Fruit fly (Drosophila melanogaster) whole organism, embryonic: ENCODE results near the gene CG5823.

Source experiments
- C15 ChIP-seq: fragments of 200-800 bp; sonication (Bioruptor generic); IDR thresholded peaks from 3 replicates; pipeline ENCODE4 v1.3.6; 2022; ENCODE audit warnings: missing biosample characterization, missing genetic modification characterization
- CG12391 ChIP-seq: fragments of 200-800 bp; sonication (Bioruptor generic); optimal IDR thresholded peaks from 3 replicates; lab custom pipeline; 2018; ENCODE audit warnings: missing biosample characterization, mild to moderate bottlenecking, missing genetic modification characterization, moderate library complexity
- CG13775 ChIP-seq: fragments of 200-800 bp; sonication (Bioruptor generic); optimal IDR thresholded peaks from 3 replicates; lab custom pipeline; 2017; ENCODE audit warnings: missing biosample characterization, mild to moderate bottlenecking, missing genetic modification characterization
- CG14050 ChIP-seq: fragments of 200-800 bp; sonication (Bioruptor generic); IDR thresholded peaks from 3 replicates; pipeline ENCODE4 v1.3.6; 2022; ENCODE audit warnings: missing biosample characterization, missing genetic modification characterization
- CG15601 ChIP-seq: fragments of 200-800 bp; sonication (Bioruptor generic); optimal IDR thresholded peaks from 3 replicates; lab custom pipeline; 2019; ENCODE audit warnings: missing biosample characterization, mild to moderate bottlenecking, missing genetic modification characterization, moderate library complexity
- CG16815 ChIP-seq: fragments of 200-800 bp; sonication (Bioruptor generic); optimal IDR thresholded peaks from 3 replicates; lab custom pipeline; 2017; ENCODE audit warnings: missing biosample characterization, mild to moderate bottlenecking, missing genetic modification characterization
- CG17361 ChIP-seq: fragments of 200-800 bp; sonication (Bioruptor generic); IDR thresholded peaks from 3 replicates; pipeline ENCODE4 v1.3.6; 2022; ENCODE audit warnings: missing biosample characterization, missing genetic modification characterization
- CG18262 ChIP-seq: fragments of 200-800 bp; optimal IDR thresholded peaks from 3 replicates; lab custom pipeline; 2019; ENCODE audit warnings: missing biosample characterization, mild to moderate bottlenecking, missing genetic modification characterization, moderate library complexity
- CG18619 ChIP-seq: fragments of 200-800 bp; sonication (Bioruptor generic); optimal IDR thresholded peaks from 3 replicates; lab custom pipeline; 2017; ENCODE audit warnings: missing biosample characterization, mild to moderate bottlenecking, missing genetic modification characterization
- CG2120 ChIP-seq: fragments of 200-800 bp; sonication (Bioruptor generic); optimal IDR thresholded peaks from 3 replicates; lab custom pipeline; 2016; ENCODE audit warnings: missing biosample characterization, missing genetic modification characterization
- CG32772 ChIP-seq: fragments of 200-800 bp; sonication (Bioruptor generic); IDR thresholded peaks from 2 replicates; pipeline ENCODE4 v1.3.6; 2022; ENCODE audit warnings: missing biosample characterization, missing genetic modification characterization
- CG34422 ChIP-seq: fragments of 200-800 bp; sonication (Bioruptor generic); IDR thresholded peaks from 3 replicates; pipeline ENCODE4 v1.3.6; 2022; ENCODE audit warnings: missing biosample characterization, missing genetic modification characterization
- CG6791 ChIP-seq: fragments of 200-800 bp; sonication (Bioruptor generic); IDR thresholded peaks from 3 replicates; pipeline ENCODE4 v1.3.6; 2022; ENCODE audit warnings: missing biosample characterization, missing genetic modification characterization; ENCODE audit not compliant: partially characterized antibody
- CG7987 ChIP-seq: fragments of 200-800 bp; sonication (Bioruptor generic); optimal IDR thresholded peaks from 2 replicates; lab custom pipeline; 2018; ENCODE audit warnings: missing biosample characterization, mild to moderate bottlenecking, missing genetic modification characterization, moderate library complexity
- CG8290 ChIP-seq, 3 experiments: fragments of 200-800 bp; sonication (Bioruptor generic); optimal IDR thresholded peaks; 2 replicates each; lab custom pipeline; 2016 to 2019; ENCODE audit warnings: missing biosample characterization in 3 of 3, missing genetic modification characterization in 3 of 3, mild to moderate bottlenecking in 2 of 3, moderate library complexity in 1 of 3
- Dip3 ChIP-seq: fragments of 200-800 bp; sonication (Bioruptor generic); optimal IDR thresholded peaks from 3 replicates; lab custom pipeline; 2016; ENCODE audit warnings: missing biosample characterization, missing genetic modification characterization
- Gsc ChIP-seq: fragments of 200-800 bp; sonication (Bioruptor generic); IDR thresholded peaks from 2 replicates; pipeline ENCODE4 v1.3.6; 2022; ENCODE audit warnings: missing biosample characterization, missing genetic modification characterization
- HHEX ChIP-seq: fragments of 200-800 bp; sonication (Bioruptor generic); optimal IDR thresholded peaks from 3 replicates; lab custom pipeline; 2017; ENCODE audit warnings: missing biosample characterization, mild to moderate bottlenecking, missing genetic modification characterization, missing genetic modification reagents
- Hr39 ChIP-seq: fragments of >200 bp; optimal IDR thresholded peaks from 2 replicates; lab custom pipeline; 2017
- Lhr ChIP-seq: fragments of 200-800 bp; sonication (Bioruptor generic); optimal IDR thresholded peaks from 3 replicates; lab custom pipeline; 2017; ENCODE audit warnings: mild to moderate bottlenecking, missing biosample characterization, missing genetic modification reagents, missing genetic modification characterization
- MESR4 ChIP-seq: fragments of 200-800 bp; sonication (Bioruptor generic); optimal IDR thresholded peaks from 2 replicates; lab custom pipeline; 2018; ENCODE audit warnings: missing biosample characterization, mild to moderate bottlenecking, missing genetic modification characterization, moderate library complexity
- Sry-δ ChIP-seq: fragments of 200-800 bp; sonication (Bioruptor generic); optimal IDR thresholded peaks from 2 replicates; lab custom pipeline; 2016; ENCODE audit warnings: missing biosample characterization, missing genetic modification characterization
- Usf ChIP-seq: fragments of 200-800 bp; sonication (Bioruptor generic); optimal IDR thresholded peaks from 2 replicates; lab custom pipeline; 2017; ENCODE audit warnings: missing genotype, missing biosample characterization, missing genetic modification characterization
- Xrp1 ChIP-seq: fragments of 200-800 bp; sonication (Bioruptor generic); IDR thresholded peaks from 2 replicates; pipeline ENCODE4 v1.3.6; 2022; ENCODE audit warnings: missing biosample characterization, missing genetic modification characterization
- bbx ChIP-seq: fragments of 200-800 bp; sonication (Bioruptor generic); IDR thresholded peaks from 2 replicates; pipeline ENCODE4 v1.3.6; 2022; ENCODE audit warnings: missing biosample characterization, missing genetic modification characterization; ENCODE audit not compliant: partially characterized antibody
- bcd ChIP-seq: fragments of 200-800 bp; sonication (Bioruptor generic); optimal IDR thresholded peaks from 2 replicates; lab custom pipeline; 2017; ENCODE audit warnings: missing biosample characterization, mild to moderate bottlenecking, missing genetic modification characterization
- cas ChIP-seq: fragments of 200-800 bp; sonication (Bioruptor generic); IDR thresholded peaks from 2 replicates; pipeline ENCODE4 v1.3.6; 2022; ENCODE audit warnings: missing biosample characterization, missing genetic modification characterization
- chn ChIP-seq: fragments of 200-800 bp; sonication (Bioruptor generic); optimal IDR thresholded peaks from 2 replicates; lab custom pipeline; 2016; ENCODE audit warnings: missing biosample characterization, missing genetic modification characterization
- da ChIP-seq: fragments of 200-800 bp; sonication (Bioruptor generic); optimal IDR thresholded peaks from 2 replicates; lab custom pipeline; 2016; ENCODE audit warnings: missing biosample characterization, missing genetic modification characterization
- h ChIP-seq: fragments of >200 bp; optimal IDR thresholded peaks from 2 replicates; lab custom pipeline; 2017
- hkb ChIP-seq, 2 experiments: fragments of 200-800 bp in 1 of 2; fragments of >200 bp in 1 of 2; sonication (Bioruptor generic) in 1 of 2; IDR thresholded peaks in 1 of 2; optimal IDR thresholded peaks in 1 of 2; 2 replicates each; pipeline versions ENCODE4 v1.3.6 to Lab custom; 2017 to 2022; ENCODE audit warnings: missing biosample characterization in 1 of 2, missing genetic modification characterization in 1 of 2
- lmd ChIP-seq: fragments of 200-800 bp; sonication (Bioruptor generic); IDR thresholded peaks from 2 replicates; pipeline ENCODE4 v1.3.6; 2022; ENCODE audit warnings: missing biosample characterization, missing genetic modification characterization
- lola ChIP-seq, 3 experiments: fragments of >200 bp in 2 of 3; fragments of 200-800 bp in 1 of 3; sonication (Bioruptor generic) in 1 of 3; optimal IDR thresholded peaks; 2 replicates each; lab custom pipeline; 2017 to 2019; ENCODE audit warnings: missing biosample characterization in 3 of 3, missing genetic modification characterization in 3 of 3, mild to moderate bottlenecking in 1 of 3, moderate library complexity in 1 of 3
- mam ChIP-seq: fragments of 200-800 bp; sonication (Bioruptor generic); optimal IDR thresholded peaks from 3 replicates; lab custom pipeline; 2016; ENCODE audit warnings: missing biosample characterization, missing genetic modification characterization
- onecut ChIP-seq: fragments of 200-800 bp; sonication (Bioruptor generic); IDR thresholded peaks from 2 replicates; pipeline ENCODE4 v1.3.6; 2022; ENCODE audit warnings: missing biosample characterization, missing genetic modification characterization
- pho ChIP-seq: fragments of 200-800 bp; sonication (Bioruptor generic); optimal IDR thresholded peaks from 2 replicates; lab custom pipeline; 2016; ENCODE audit warnings: missing biosample characterization, missing genetic modification characterization
- twi ChIP-seq: fragments of 200-800 bp; optimal IDR thresholded peaks from 2 replicates; lab custom pipeline; 2019; ENCODE audit warnings: missing biosample characterization, mild to moderate bottlenecking, missing genetic modification characterization, moderate library complexity
- zf30C ChIP-seq: fragments of 200-800 bp; sonication (Bioruptor generic); optimal IDR thresholded peaks from 3 replicates; lab custom pipeline; 2018; ENCODE audit warnings: missing biosample characterization, mild to moderate bottlenecking, missing genetic modification characterization

CG5823 gene

dm6 chr3R:17539789-17540496, 5.6 kb upstream of the CG5823 start, which contains the start of gene SF1 (continued):
- no peak for TF ChIP-seq CG7987 (GFP tag; lab: Kevin White, UChicago)
- TF ChIP-seq CG13775: peak; percentile 72
- no peak for TF ChIP-seq C15 (GFP tag; lab: Robert Waterston, UW)
- no peak for TF ChIP-seq Xrp1
- TF ChIP-seq Dip3 (GFP tag; lab: Kevin White, UChicago): peak; percentile 12
- peak; percentile 48 for TF ChIP-seq mam (GFP tag; lab: Kevin White, UChicago)
- TF ChIP-seq h: no peak
- peak; percentile 16; the same call in 1 of the 2 replicates for TF ChIP-seq lmd (GFP tag; lab: Robert Waterston, UW)
- TF ChIP-seq Gsc (GFP tag; lab: Robert Waterston, UW): no peak
- peak; percentile 74 for TF ChIP-seq pho (GFP tag; lab: Kevin White, UChicago)
- TF ChIP-seq da (GFP tag; lab: Kevin White, UChicago): no peak
- 0 out of 3 replicates have a peak, but pooled peaks have one; percentile 31 for TF ChIP-seq CG6791 (GFP tag; lab: Robert Waterston, UW)
- TF ChIP-seq CG14050 (GFP tag; lab: Robert Waterston, UW): no peak
- peak; percentile 20 for TF ChIP-seq chn (GFP tag; lab: Kevin White, UChicago)
- peak; percentile 31 for TF ChIP-seq twi (tag; lab: Kevin White, UChicago)
- TF ChIP-seq CG2120 (GFP tag; lab: Kevin White, UChicago): peak; percentile 67
- TF ChIP-seq lola (GFP tag; optimal IDR thresholded peaks at IDR 0.05; lab: Kevin White, UChicago): peak in 1 of 3 experiments; percentile 53
- no peak for TF ChIP-seq CG32772
- TF ChIP-seq CG8290 (GFP tag; optimal IDR thresholded peaks at IDR 0.05; lab: Kevin White, UChicago): peak; percentile 18
- peak in 1 of 2 experiments; percentile 69 for TF ChIP-seq CG8290 (tag; optimal IDR thresholded peaks at IDR 0.05; lab: Kevin White, UChicago)
- TF ChIP-seq Sry-δ (GFP tag; lab: Kevin White, UChicago): peak; percentile 37
- TF ChIP-seq CG17361 (GFP tag; lab: Robert Waterston, UW): peak; percentile 87
- peak; percentile 50 for TF ChIP-seq bcd (GFP tag; lab: Kevin White, UChicago)
- TF ChIP-seq Lhr: peak; percentile 3
- 0 out of 3 replicates have a peak, but pooled peaks have one; percentile 12 for TF ChIP-seq CG34422
- no peak for TF ChIP-seq CG15601 (tag; lab: Kevin White, UChicago)
- no peak for TF ChIP-seq hkb (optimal IDR thresholded peaks at IDR 0.05; lab: Kevin White, UChicago)
- no peak for TF ChIP-seq hkb (GFP tag; IDR thresholded peaks at IDR 0.05; lab: Robert Waterston, UW)
- peak; percentile 30 for TF ChIP-seq MESR4 (GFP tag; lab: Kevin White, UChicago)
- peak; percentile 24 for TF ChIP-seq CG18619 (GFP tag; lab: Kevin White, UChicago)
- TF ChIP-seq cas (GFP tag; lab: Robert Waterston, UW): no peak
- peak; percentile 38 for TF ChIP-seq Usf (GFP tag; lab: Kevin White, UChicago)

dm6 chr3R:17536594-17537158, 2.3 kb upstream of the CG5823 start:
- TF ChIP-seq zf30C (GFP tag; lab: Kevin White, UChicago) (no peak), lmd (GFP tag; lab: Robert Waterston, UW) (no peak), HHEX (GFP tag; lab: Kevin White, UChicago) (no peak), onecut (GFP tag; lab: Robert Waterston, UW) (no peak), bbx (GFP tag; lab: Robert Waterston, UW) (no peak), CG18262 (no peak), Hr39 (lab: Kevin White, UChicago) (no peak), CG12391 (tag; lab: Kevin White, UChicago) (no peak), CG16815 (no peak)
